Worm (Caenorhabditis elegans): Measurements from ENCODE around the gene C05B5.11.

- TF ChIP-seq tab-1 (GFP tag; IDR thresholded peaks at IDR 0.05) (no peak), flt-1 (GFP tag; IDR thresholded peaks at IDR 0.05) (no peak), ref-1 (GFP tag; conservative IDR thresholded peaks at IDR 0.05) (no peak), med-1 (GFP tag; optimal IDR thresholded peaks at IDR 0.05; ENCODE audit: insufficient read depth) (no peak), ztf-29 (GFP tag; IDR thresholded peaks at IDR 0.05) (no peak)
Observed at ce11 chrIII:9956665-9957401, 47.5 kb upstream of the C05B5.11 start, which contains the start of gene alx-1.
